Worm (Caenorhabditis elegans): ENCODE measurements around the gene acr-15.
"Not testable (repeated sequence)": the region's sequence is repeated elsewhere in the genome, so short reads cannot be mapped to it uniquely, and the experiment has no call there.

Gene acr-15

ce11 chrV:8520846-8521553 is 31.5 kb upstream of the acr-15 start, which contains the start of the genes F45F2.11 and otpl-7:
Gene F45F2.11 (minus strand): TSS chrV:8520896.
Gene otpl-7 (plus strand): TSS chrV:8521503.
- no peak for TF ChIP-seq nhr-237 (tag; optimal IDR thresholded peaks at IDR 0.05)
- TF ChIP-seq pha-4 (tag; optimal IDR thresholded peaks at IDR 0.05): peak; percentile 2
- TF ChIP-seq unc-39 (tag; optimal IDR thresholded peaks at IDR 0.05): no peak
- no peak for TF ChIP-seq snpc-4 (tag; optimal IDR thresholded peaks at IDR 0.05)
- no peak for TF ChIP-seq eor-1 (tag; optimal IDR thresholded peaks at IDR 0.05)
- no peak for TF ChIP-seq nhr-76 (tag; optimal IDR thresholded peaks at IDR 0.05)

- TF ChIP-seq ceh-82 (tag; optimal IDR thresholded peaks at IDR 0.05) (no peak), pha-4 (tag; optimal IDR thresholded peaks at IDR 0.05) (peak; percentile 22), unc-39 (tag; optimal IDR thresholded peaks at IDR 0.05) (no peak)
These were observed 26.7 kb upstream of the acr-15 start, which contains the start of gene otpl-6 for ce11 chrV:8525774-8526173. Gene otpl-6 (plus strand): TSS chrV:8526074.

ce11 chrV:8529219-8529618 is 23.3 kb upstream of the acr-15 start, which contains the start of gene otpl-5:
Gene otpl-5 (plus strand): TSS chrV:8529519.
- no peak for TF ChIP-seq nhr-28 (tag; optimal IDR thresholded peaks at IDR 0.05)
- no peak for TF ChIP-seq egl-27 (tag; optimal IDR thresholded peaks at IDR 0.05)
- no peak for TF ChIP-seq hmg-11 (tag; optimal IDR thresholded peaks at IDR 0.05)
- TF ChIP-seq nfya-1 (tag; optimal IDR thresholded peaks at IDR 0.05; ENCODE audit: insufficient read depth): no peak
- TF ChIP-seq skn-1 (tag; optimal IDR thresholded peaks at IDR 0.05): no peak
- no peak for TF ChIP-seq egl-5 (tag; optimal IDR thresholded peaks at IDR 0.05)
- no peak for TF ChIP-seq eor-1 (tag; optimal IDR thresholded peaks at IDR 0.05)
- TF ChIP-seq nhr-77 (tag; optimal IDR thresholded peaks at IDR 0.05): no peak
- no peak for TF ChIP-seq pha-4 (tag; optimal IDR thresholded peaks at IDR 0.05)
- no peak for TF ChIP-seq R02D3.7 (tag; optimal IDR thresholded peaks at IDR 0.05)
- no peak for TF ChIP-seq ceh-16 (tag; optimal IDR thresholded peaks at IDR 0.05)
- TF ChIP-seq nhr-12 (tag; optimal IDR thresholded peaks at IDR 0.05): no peak
- TF ChIP-seq pqm-1 (tag; optimal IDR thresholded peaks at IDR 0.05): no peak
- no peak for TF ChIP-seq zag-1 (tag; optimal IDR thresholded peaks at IDR 0.05)
- no peak for TF ChIP-seq sea-2 (GFP tag; optimal IDR thresholded peaks at IDR 0.05)

DNA sequence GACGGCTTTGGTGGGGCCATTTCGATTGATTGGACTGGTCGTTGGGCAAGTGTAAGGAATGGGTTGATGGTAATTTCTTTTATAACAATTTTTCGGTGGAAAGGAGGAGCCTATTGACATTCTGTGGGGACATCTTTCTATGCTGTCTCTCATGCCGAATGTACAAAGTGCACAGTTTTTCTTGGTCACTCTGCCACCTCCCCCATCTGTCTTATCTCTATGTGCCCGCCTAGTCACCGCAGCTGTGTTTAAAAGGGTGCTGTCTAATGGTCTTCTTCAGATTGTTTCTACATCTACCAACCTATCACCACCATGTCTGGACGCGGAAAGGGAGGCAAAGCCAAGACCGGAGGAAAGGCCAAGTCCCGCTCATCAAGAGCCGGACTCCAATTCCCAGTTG is 19.4 kb upstream of the acr-15 start, which contains the start of the genes his-8 and his-7:
his-8 (minus strand) TSS at position 20 of the 400 bp plus-strand sequence.
his-7 (plus strand) TSS at position 313 of the 400 bp plus-strand sequence.
- not testable (repeated sequence) for TF ChIP-seq ztf-4 (tag; optimal IDR thresholded peaks at IDR 0.05); nhr-76 (tag; optimal IDR thresholded peaks at IDR 0.05); nhr-43 (tag; optimal IDR thresholded peaks at IDR 0.05; ENCODE audit: poor library complexity, severe bottlenecking)

DNA sequence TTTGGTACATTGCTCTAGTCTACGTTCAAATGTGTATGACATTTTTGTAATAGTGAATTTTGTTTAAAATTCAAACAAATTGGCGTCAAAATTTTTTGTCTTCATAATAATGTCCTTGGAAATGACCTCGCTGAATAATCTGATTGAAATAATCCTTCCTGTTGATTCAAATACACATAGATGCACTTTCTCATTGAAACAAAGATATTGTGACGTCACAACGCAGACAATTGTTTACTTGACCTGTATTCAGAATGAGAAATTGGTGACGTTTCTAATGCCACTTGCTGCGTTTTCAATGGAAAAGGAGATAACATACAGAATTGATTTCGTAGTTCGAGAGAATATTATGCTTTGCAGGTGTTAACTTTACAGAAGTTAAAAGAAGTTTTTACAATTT is 18.6 kb upstream of the acr-15 start:
- no peak for TF ChIP-seq nhr-67 (tag; optimal IDR thresholded peaks at IDR 0.05)
- TF ChIP-seq nhr-23 (tag; optimal IDR thresholded peaks at IDR 0.05): no peak
- TF ChIP-seq jun-1 (tag; optimal IDR thresholded peaks at IDR 0.05): no peak
- no peak for TF ChIP-seq lsy-12 (tag; optimal IDR thresholded peaks at IDR 0.05)
- peak; percentile 75 for TF ChIP-seq nhr-25 (tag; optimal IDR thresholded peaks at IDR 0.05)
- peak; percentile 23 for TF ChIP-seq elt-1 (tag; optimal IDR thresholded peaks at IDR 0.05)
- no peak for TF ChIP-seq unc-62 (GFP tag; optimal IDR thresholded peaks at IDR 0.05)

DNA sequence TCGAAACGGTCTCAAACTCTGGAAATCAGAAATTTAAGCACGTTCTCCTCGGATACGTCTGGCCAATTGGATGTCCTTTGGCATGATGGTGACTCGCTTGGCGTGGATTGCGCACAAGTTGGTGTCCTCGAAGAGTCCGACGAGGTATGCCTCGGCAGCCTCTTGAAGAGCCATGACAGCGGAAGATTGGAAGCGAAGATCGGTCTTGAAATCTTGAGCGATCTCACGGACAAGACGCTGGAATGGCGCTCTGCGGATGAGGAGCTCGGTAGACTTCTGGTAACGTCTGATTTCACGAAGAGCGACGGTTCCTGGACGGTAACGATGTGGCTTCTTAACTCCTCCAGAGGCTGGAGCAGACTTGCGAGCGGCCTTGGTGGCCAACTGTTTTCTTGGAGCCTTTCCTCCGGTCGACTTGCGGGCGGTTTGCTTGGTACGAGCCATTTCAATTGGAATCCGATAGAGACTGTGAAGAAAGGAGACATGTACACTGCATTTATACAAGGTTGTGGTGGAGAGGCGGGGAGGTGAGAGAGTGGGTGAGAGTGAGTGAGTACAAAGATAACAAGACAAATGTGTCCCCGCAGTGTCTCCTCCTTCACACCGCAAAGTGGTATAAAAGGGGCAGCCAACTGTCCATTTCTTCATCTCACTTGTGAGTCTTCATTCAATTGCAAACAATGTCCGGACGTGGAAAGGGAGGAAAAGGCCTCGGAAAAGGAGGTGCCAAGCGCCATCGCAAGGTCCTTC is 17.8 kb upstream of the acr-15 start, which contains the start of the genes his-6 and his-5:
his-6 (minus strand) TSS at position 444 of the 750 bp plus-strand sequence.
his-5 (plus strand) TSS at position 681 of the 750 bp plus-strand sequence.
- TF ChIP-seq nhr-43 (tag; optimal IDR thresholded peaks at IDR 0.05; ENCODE audit: poor library complexity, severe bottlenecking): peak; percentile 26
- TF ChIP-seq nhr-25 (tag; optimal IDR thresholded peaks at IDR 0.05): peak; percentile 50
- peak; percentile 23 for TF ChIP-seq elt-2 (tag; optimal IDR thresholded peaks at IDR 0.05)
